Worm (Caenorhabditis elegans) whole organism, L2 larva: ENCODE measurements around the gene soap-1.

Source experiments
- nhr-12 ChIP-seq: fragments of 150-350 bp; optimal IDR thresholded peaks from 2 replicates; lab custom pipeline; 2014; ENCODE audit warnings: missing biosample characterization, missing genetic modification characterization
- nhr-25 ChIP-seq: fragments of 150-350 bp; sonication (generic microtip); optimal IDR thresholded peaks from 3 replicates; lab custom pipeline; 2014; ENCODE audit warnings: missing biosample characterization, missing genetic modification characterization
- skn-1 ChIP-seq: sonication (generic microtip); optimal IDR thresholded peaks from 2 replicates; lab custom pipeline; 2017; ENCODE audit warnings: missing biosample characterization, missing genetic modification characterization

ce11 chrV:7159391-7159790 is 55.3 kb downstream of the soap-1 start, which contains the start of gene str-204:
- no peak for TF ChIP-seq nhr-12 (tag; lab: Kevin White, UChicago)
- TF ChIP-seq skn-1 (tag; lab: Kevin White, UChicago) = no peak
- no peak for TF ChIP-seq nhr-25
